Fruit fly (Drosophila melanogaster) whole organism, embryonic: ENCODE results near the gene cert.

ENCODE experiments used
- Bteb2 ChIP-seq: fragments of 200-800 bp; sonication (Bioruptor generic); optimal IDR thresholded peaks from 2 replicates; lab custom pipeline; 2016; ENCODE audit warnings: missing biosample characterization, missing genetic modification characterization
- CG11093 ChIP-seq: fragments of 200-800 bp; sonication (Bioruptor generic); IDR thresholded peaks from 3 replicates; pipeline ENCODE4 v1.3.6; 2022; ENCODE audit warnings: missing biosample characterization, missing genetic modification characterization
- CG11560 ChIP-seq: fragments of 200-800 bp; sonication (Bioruptor generic); IDR thresholded peaks from 3 replicates; pipeline ENCODE4 v1.3.6; 2022; ENCODE audit warnings: missing biosample characterization, missing genetic modification characterization
- CG1233 ChIP-seq: fragments of 200-800 bp; sonication (Bioruptor generic); optimal IDR thresholded peaks from 4 replicates; lab custom pipeline; 2018; ENCODE audit warnings: missing biosample characterization, mild to moderate bottlenecking, missing genetic modification characterization
- CG12744 ChIP-seq: fragments of 200-800 bp; sonication (Bioruptor generic); optimal IDR thresholded peaks from 2 replicates; lab custom pipeline; 2016; ENCODE audit warnings: missing biosample characterization, missing genetic modification characterization
- CG16813 ChIP-seq: fragments of 200-800 bp; sonication (Bioruptor generic); IDR thresholded peaks from 3 replicates; pipeline ENCODE4 v1.3.6; 2022; ENCODE audit warnings: missing biosample characterization, missing genetic modification characterization; ENCODE audit not compliant: partially characterized antibody
- CG2129 ChIP-seq: fragments of 200-800 bp; sonication (Bioruptor generic); IDR thresholded peaks from 2 replicates; pipeline ENCODE4 v1.3.6; 2022; ENCODE audit warnings: missing biosample characterization, missing genetic modification characterization; ENCODE audit not compliant: partially characterized antibody
- CG2199 ChIP-seq: fragments of 200-800 bp; sonication (Bioruptor generic); IDR thresholded peaks from 3 replicates; pipeline ENCODE4 v1.3.6; 2022; ENCODE audit warnings: missing biosample characterization, missing genetic modification characterization
- CG33557 ChIP-seq: fragments of 200-800 bp; sonication (Bioruptor generic); optimal IDR thresholded peaks from 2 replicates; lab custom pipeline; 2019; ENCODE audit warnings: missing biosample characterization, mild to moderate bottlenecking, missing genetic modification characterization, moderate library complexity
- CG43689 ChIP-seq: fragments of 200-800 bp; sonication (Bioruptor generic); IDR thresholded peaks from 2 replicates; pipeline ENCODE4 v1.3.6; 2022; ENCODE audit warnings: missing biosample characterization, missing genetic modification characterization
- CG6254 ChIP-seq: fragments of 200-800 bp; sonication (Bioruptor generic); optimal IDR thresholded peaks from 3 replicates; lab custom pipeline; 2017; ENCODE audit warnings: mild to moderate bottlenecking, missing biosample characterization, missing genetic modification reagents, missing genetic modification characterization
- CG9609 ChIP-seq: fragments of 200-800 bp; sonication (Bioruptor generic); optimal IDR thresholded peaks from 3 replicates; lab custom pipeline; 2016; ENCODE audit warnings: missing biosample characterization, missing genetic modification characterization
- E2f1 ChIP-seq: fragments of 200-800 bp; sonication (Bioruptor generic); IDR thresholded peaks from 2 replicates; pipeline ENCODE4 v1.3.6; 2022; ENCODE audit warnings: missing biosample characterization, missing genetic modification characterization
- Hr78 ChIP-seq, 2 experiments: fragments of 200-800 bp in 1 of 2; fragments of >200 bp in 1 of 2; sonication (Bioruptor generic) in 1 of 2; optimal IDR thresholded peaks; 2 replicates each; lab custom pipeline; 2017 to 2019; ENCODE audit warnings: missing biosample characterization in 2 of 2, missing genetic modification characterization in 2 of 2, mild to moderate bottlenecking in 1 of 2, moderate library complexity in 1 of 2
- Lim3 ChIP-seq: fragments of 200-800 bp; sonication (Bioruptor generic); IDR thresholded peaks from 2 replicates; pipeline ENCODE4 v1.3.6; 2022; ENCODE audit warnings: missing biosample characterization, missing genetic modification characterization
- MBD-R2 ChIP-seq: fragments of 200-800 bp; sonication (Bioruptor generic); IDR thresholded peaks from 2 replicates; pipeline ENCODE4 v1.3.6; 2022; ENCODE audit warnings: missing biosample characterization, missing genetic modification characterization
- Nf-YA ChIP-seq: fragments of 200-800 bp; sonication (Bioruptor generic); IDR thresholded peaks from 2 replicates; pipeline ENCODE4 v1.3.6; 2022; ENCODE audit warnings: missing biosample characterization, missing genetic modification characterization
- Nf-YC ChIP-seq: fragments of 200-800 bp; optimal IDR thresholded peaks from 3 replicates; lab custom pipeline; 2019; ENCODE audit warnings: missing biosample characterization, mild to moderate bottlenecking, missing genetic modification characterization, moderate library complexity
- Oaz ChIP-seq: fragments of 200-800 bp; sonication (Bioruptor generic); IDR thresholded peaks from 2 replicates; pipeline ENCODE4 v1.3.6; 2022; ENCODE audit warnings: missing biosample characterization, missing genetic modification characterization
- Six4 ChIP-seq: fragments of 200-800 bp; sonication (Bioruptor generic); optimal IDR thresholded peaks from 2 replicates; lab custom pipeline; 2016; ENCODE audit warnings: missing biosample characterization, missing genetic modification characterization
- Trl ChIP-seq, 3 experiments: fragments of >200 bp in 2 of 3; fragments of 200-800 bp in 1 of 3; sonication (Bioruptor generic) in 1 of 3; optimal IDR thresholded peaks; 2 replicates in 1 of 3; 3 replicates in 2 of 3; lab custom pipeline; 2016 to 2017; ENCODE audit warnings: missing biosample characterization in 1 of 3, missing genetic modification characterization in 1 of 3
- abd-A ChIP-seq: fragments of 200-800 bp; sonication (Bioruptor generic); optimal IDR thresholded peaks from 3 replicates; lab custom pipeline; 2019; ENCODE audit warnings: missing biosample characterization, mild to moderate bottlenecking, missing genetic modification characterization, moderate library complexity
- aop ChIP-seq: fragments of 200-800 bp; sonication (Bioruptor generic); IDR thresholded peaks from 2 replicates; pipeline ENCODE4 v1.3.6; 2022; ENCODE audit warnings: missing biosample characterization, missing genetic modification characterization
- btn ChIP-seq: fragments of 200-800 bp; sonication (Bioruptor generic); optimal IDR thresholded peaks from 2 replicates; lab custom pipeline; 2016; ENCODE audit warnings: missing biosample characterization, missing genetic modification characterization
- chif ChIP-seq, 2 experiments: fragments of 200-800 bp; sonication (Bioruptor generic); optimal IDR thresholded peaks; 3 replicates each; lab custom pipeline; 2016; ENCODE audit warnings: missing biosample characterization in 2 of 2, missing genetic modification characterization in 2 of 2
- crc ChIP-seq: fragments of 200-800 bp; sonication (Bioruptor generic); optimal IDR thresholded peaks from 2 replicates; lab custom pipeline; 2016; ENCODE audit warnings: missing biosample characterization, missing genetic modification characterization
- esg ChIP-seq: fragments of 200-800 bp; sonication (Bioruptor generic); conservative IDR thresholded peaks from 2 replicates; pipeline ENCODE4 v1.3.6; 2022; ENCODE audit warnings: missing biosample characterization, missing genetic modification characterization
- eve ChIP-seq, 2 experiments: fragments of >200 bp; optimal IDR thresholded peaks; 2 replicates each; lab custom pipeline; 2017; ENCODE audit warnings: missing biosample characterization in 2 of 2, missing genetic modification characterization in 2 of 2
- ewg ChIP-seq: fragments of 200-800 bp; sonication (Bioruptor generic); optimal IDR thresholded peaks from 3 replicates; lab custom pipeline; 2017; ENCODE audit warnings: mild to moderate bottlenecking, missing biosample characterization, missing genetic modification reagents, missing genetic modification characterization
- ftz-f1 ChIP-seq: fragments of 200-800 bp; sonication (Bioruptor generic); optimal IDR thresholded peaks from 2 replicates; lab custom pipeline; 2016; ENCODE audit warnings: missing biosample characterization, missing genetic modification characterization
- gfzf ChIP-seq: fragments of 200-800 bp; sonication (Bioruptor generic); optimal IDR thresholded peaks from 2 replicates; lab custom pipeline; 2016; ENCODE audit warnings: missing biosample characterization, mild to moderate bottlenecking, missing genetic modification characterization, moderate library complexity
- hth ChIP-seq: fragments of >200 bp; optimal IDR thresholded peaks from 2 replicates; lab custom pipeline; 2017; ENCODE audit warnings: inconsistent platforms
- kah ChIP-seq: fragments of 200-800 bp; sonication (Bioruptor generic); optimal IDR thresholded peaks from 2 replicates; lab custom pipeline; 2018; ENCODE audit warnings: missing biosample characterization, mild to moderate bottlenecking, missing genetic modification characterization
- lilli ChIP-seq: fragments of 200-800 bp; sonication (Bioruptor generic); optimal IDR thresholded peaks from 3 replicates; lab custom pipeline; 2016; ENCODE audit warnings: missing biosample characterization, missing genetic modification characterization
- nau ChIP-seq: fragments of 200-800 bp; sonication (Bioruptor generic); optimal IDR thresholded peaks from 3 replicates; lab custom pipeline; 2017; ENCODE audit warnings: missing biosample characterization, mild to moderate bottlenecking, missing genetic modification characterization, missing genetic modification reagents
- nom ChIP-seq: fragments of 200-800 bp; sonication (Bioruptor generic); optimal IDR thresholded peaks from 2 replicates; lab custom pipeline; 2017; ENCODE audit warnings: missing biosample characterization, missing genetic modification characterization, mild to moderate bottlenecking, moderate library complexity, missing genetic modification reagents
- otp ChIP-seq: fragments of 200-800 bp; sonication (Bioruptor generic); IDR thresholded peaks from 3 replicates; pipeline ENCODE4, ENCODE4 v1.3.6; 2022; ENCODE audit warnings: missing biosample characterization, missing genetic modification characterization
- pros ChIP-seq: fragments of 200-800 bp; sonication (Bioruptor generic); optimal IDR thresholded peaks from 3 replicates; lab custom pipeline; 2019; ENCODE audit warnings: missing biosample characterization, mild to moderate bottlenecking, missing genetic modification characterization, moderate library complexity
- sens ChIP-seq: fragments of 200-800 bp; sonication (Bioruptor generic); peaks from one replicate; lab custom pipeline; 2016; ENCODE audit warnings: missing biosample characterization, missing genetic modification characterization
- slbo ChIP-seq: fragments of 200-800 bp; sonication (Bioruptor generic); IDR thresholded peaks from 2 replicates; pipeline ENCODE4 v1.3.6; 2022; ENCODE audit warnings: missing biosample characterization, missing genetic modification characterization
- slou ChIP-seq: fragments of 200-800 bp; sonication (Bioruptor generic); optimal IDR thresholded peaks from 3 replicates; lab custom pipeline; 2016; ENCODE audit warnings: missing biosample characterization, missing genetic modification characterization
- sob ChIP-seq: fragments of 200-800 bp; sonication (Bioruptor generic); IDR thresholded peaks from 2 replicates; pipeline ENCODE4 v1.3.6; 2022; ENCODE audit warnings: missing biosample characterization, missing genetic modification characterization
- sr ChIP-seq: fragments of 200-800 bp; sonication (Bioruptor generic); IDR thresholded peaks from 3 replicates; pipeline ENCODE4 v1.3.6; 2022; ENCODE audit warnings: missing biosample characterization, missing genetic modification characterization
- tap ChIP-seq: fragments of 200-800 bp; optimal IDR thresholded peaks from 3 replicates; lab custom pipeline; 2019; ENCODE audit warnings: missing biosample characterization, mild to moderate bottlenecking, missing genetic modification characterization, moderate library complexity
- tup ChIP-seq: fragments of 200-800 bp; sonication (Bioruptor generic); optimal IDR thresholded peaks from 2 replicates; lab custom pipeline; 2016; ENCODE audit warnings: missing biosample characterization, mild to moderate bottlenecking, missing genetic modification characterization, moderate library complexity
- tx ChIP-seq: fragments of 200-800 bp; sonication (Bioruptor generic); optimal IDR thresholded peaks from 2 replicates; lab custom pipeline; 2016; ENCODE audit warnings: missing biosample characterization, missing genetic modification characterization
- vvl ChIP-seq: fragments of 200-800 bp; sonication (Bioruptor generic); IDR thresholded peaks from 2 replicates; pipeline ENCODE4 v1.3.6; 2022; ENCODE audit warnings: missing biosample characterization, missing genetic modification characterization
- wek ChIP-seq: fragments of 200-800 bp; sonication (Bioruptor generic); optimal IDR thresholded peaks from 3 replicates; lab custom pipeline; 2018; ENCODE audit warnings: missing biosample characterization, mild to moderate bottlenecking, missing genetic modification characterization, moderate library complexity
- wor ChIP-seq: fragments of 200-800 bp; sonication (Bioruptor generic); IDR thresholded peaks from 2 replicates; pipeline ENCODE4 v1.3.6; 2022; ENCODE audit warnings: missing biosample characterization, missing genetic modification characterization
- zf30C ChIP-seq: fragments of 200-800 bp; sonication (Bioruptor generic); optimal IDR thresholded peaks from 3 replicates; lab custom pipeline; 2018; ENCODE audit warnings: missing biosample characterization, mild to moderate bottlenecking, missing genetic modification characterization

Gene cert

dm6 chr3L:8308891-8309352, 19.3 kb upstream of the cert start, which contains the start of gene BI-1 (continued):
- TF ChIP-seq esg (GFP tag; lab: Robert Waterston, UW) (no peak), CG1233 (GFP tag; lab: Kevin White, UChicago) (peak; percentile 79), CG2199 (no peak), sr (no peak), tap (no peak), eve (GFP tag; optimal IDR thresholded peaks at IDR 0.05; lab: Kevin White, UChicago) (no peak), slou (GFP tag; lab: Kevin White, UChicago) (peak; percentile 51), CG6254 (peak; percentile 3), kah (GFP tag; lab: Kevin White, UChicago) (peak; percentile 70), Trl (optimal IDR thresholded peaks at IDR 0.05; lab: Kevin White, UChicago) (no peak), Trl (GFP tag; optimal IDR thresholded peaks at IDR 0.05; lab: Kevin White, UChicago) (peak; percentile 63), btn (GFP tag; lab: Kevin White, UChicago) (no peak), CG16813 (GFP tag; lab: Robert Waterston, UW) (no peak), CG33557 (GFP tag; lab: Kevin White, UChicago) (peak; percentile 58), Nf-YC (tag; lab: Kevin White, UChicago) (peak; percentile 74), ftz-f1 (GFP tag; lab: Kevin White, UChicago) (peak; percentile 18), sens (GFP tag; lab: Kevin White, UChicago) (peak; percentile 89), tx (GFP tag; lab: Kevin White, UChicago) (no peak), Nf-YA (0 out of 2 replicates have a peak, but pooled peaks have one; percentile 21), pros (no peak), zf30C (GFP tag; lab: Kevin White, UChicago) (no peak), E2f1 (no peak), lilli (peak; percentile 59), Bteb2 (GFP tag; lab: Kevin White, UChicago) (no peak), tup (GFP tag; lab: Kevin White, UChicago) (peak; percentile 39), Lim3 (no peak)

dm6 chr3L:8306880-8307279, 17.2 kb upstream of the cert start, which contains the start of gene Gr66a:
Gene Gr66a, minus strand, starts transcription at chr3L:8306980.
- TF ChIP-seq CG9609 (GFP tag; lab: Kevin White, UChicago) (no peak), kah (GFP tag; lab: Kevin White, UChicago) (no peak), wor (no peak), sr (no peak), btn (GFP tag; lab: Kevin White, UChicago) (no peak), CG43689 (GFP tag; lab: Robert Waterston, UW) (no peak), chif (GFP tag; optimal IDR thresholded peaks at IDR 0.05; lab: Kevin White, UChicago) (no peak), Oaz (GFP tag; lab: Robert Waterston, UW) (no peak)

- no peak for TF ChIP-seq nau (GFP tag; lab: Kevin White, UChicago)
- no peak for TF ChIP-seq CG33557 (GFP tag; lab: Kevin White, UChicago)
- TF ChIP-seq otp (GFP tag; lab: Robert Waterston, UW) = no peak
- TF ChIP-seq nom (GFP tag; lab: Kevin White, UChicago) = peak; percentile 1
- no peak for TF ChIP-seq sob (GFP tag; lab: Robert Waterston, UW)
- TF ChIP-seq MBD-R2 = peak; percentile 49
- TF ChIP-seq E2f1 = no peak
- 0 out of 2 replicates have a peak, but pooled peaks have one; percentile 12 for TF ChIP-seq slbo (GFP tag; lab: Robert Waterston, UW)
- no peak for TF ChIP-seq CG11560 (tag; lab: Robert Waterston, UW)
- no peak for TF ChIP-seq ewg (GFP tag; lab: Kevin White, UChicago)
- TF ChIP-seq vvl (GFP tag; lab: Robert Waterston, UW) = no peak
- TF ChIP-seq aop (GFP tag; lab: Robert Waterston, UW) = no peak
- TF ChIP-seq Six4 (GFP tag; lab: Kevin White, UChicago) = no peak
- no peak for TF ChIP-seq wek (GFP tag; lab: Kevin White, UChicago)
- no peak for TF ChIP-seq CG2129
- TF ChIP-seq hth = no peak
- TF ChIP-seq Hr78 (GFP tag; optimal IDR thresholded peaks at IDR 0.05; lab: Kevin White, UChicago) = no peak
- peak; percentile 16 for TF ChIP-seq gfzf (GFP tag; lab: Kevin White, UChicago)
- no peak for TF ChIP-seq abd-A (tag; lab: Kevin White, UChicago)
- no peak for TF ChIP-seq CG11093
- no peak for TF ChIP-seq crc (GFP tag; lab: Kevin White, UChicago)
- TF ChIP-seq CG12744 (GFP tag; lab: Kevin White, UChicago) = no peak
Measured at dm6 chr3L:8303912-8304311, 14.2 kb upstream of the cert start, which contains the start of the genes CG7194 and Sbp2. Gene CG7194, minus strand, starts transcription at chr3L:8304059. Gene Sbp2, plus strand, starts transcription at chr3L:8304157.
